Worm (Caenorhabditis elegans) whole organism, L1 larva: ENCODE data around the gene tnt-2.

Experiments used
- efl-1 ChIP-seq, 4 experiments: fragments of 150-350 bp; optimal IDR thresholded peaks in 3 of 4; peaks in 1 of 4; 1 replicate in 1 of 4; 2 replicates in 3 of 4; lab custom pipeline; 2014; ENCODE audit warnings: missing biosample characterization in 2 of 4, missing genetic modification characterization in 2 of 4, missing genetic modification reagents in 2 of 4
- egl-27 ChIP-seq, 2 experiments: fragments of 150-350 bp in 1 of 2; sonication (generic microtip); optimal IDR thresholded peaks; 3 replicates each; lab custom pipeline; 2017 to 2018; ENCODE audit warnings: missing biosample characterization in 2 of 2, missing genetic modification characterization in 2 of 2, missing genetic modification reagents in 2 of 2
- elt-2 ChIP-seq: sonication (generic microtip); optimal IDR thresholded peaks from 2 replicates; lab custom pipeline; 2016; ENCODE audit warnings: missing genetic modification characterization, mild to moderate bottlenecking, inconsistent platforms, missing compliant biosample characterization, missing genetic modification reagents
- fkh-4 ChIP-seq: sonication (generic microtip); optimal IDR thresholded peaks from 2 replicates; lab custom pipeline; 2016; ENCODE audit warnings: missing compliant biosample characterization, missing genetic modification characterization, borderline replicate concordance
- isw-1 ChIP-seq: fragments of 200-800 bp; sonication (Bioruptor generic); IDR thresholded peaks from 2 replicates; pipeline ENCODE4 v1.3.6; 2022; ENCODE audit warnings: missing genetic modification characterization, missing compliant biosample characterization
- lin-35 ChIP-seq, 2 experiments: fragments of 150-350 bp; optimal IDR thresholded peaks; 2 replicates each; lab custom pipeline; 2014; ENCODE audit warnings: missing biosample characterization in 2 of 2, missing genetic modification characterization in 2 of 2, missing genetic modification reagents in 2 of 2
- nhr-11 ChIP-seq: fragments of 150-350 bp; optimal IDR thresholded peaks from 2 replicates; lab custom pipeline; 2014; ENCODE audit warnings: missing biosample characterization, missing genetic modification characterization
- pag-3 ChIP-seq: sonication (generic microtip); optimal IDR thresholded peaks from 2 replicates; lab custom pipeline; 2017; ENCODE audit warnings: missing genetic modification characterization, mild to moderate bottlenecking, missing compliant biosample characterization, antibody characterized with exemption, borderline replicate concordance; ENCODE audit not compliant: insufficient read depth
- snpc-4 ChIP-seq: fragments of 150-350 bp; optimal IDR thresholded peaks from 2 replicates; lab custom pipeline; 2014; ENCODE audit warnings: missing biosample characterization, missing genetic modification characterization
- sox-4 ChIP-seq: sonication (generic microtip); optimal IDR thresholded peaks from 2 replicates; lab custom pipeline; 2016; ENCODE audit warnings: missing genetic modification characterization, missing compliant biosample characterization
- swsn-7 ChIP-seq: sonication (generic microtip); optimal IDR thresholded peaks from 2 replicates; lab custom pipeline; 2016; ENCODE audit warnings: missing genetic modification characterization, missing compliant biosample characterization
- zag-1 ChIP-seq: fragments of 150-350 bp; optimal IDR thresholded peaks from 2 replicates; lab custom pipeline; 2014; ENCODE audit warnings: missing biosample characterization, missing genetic modification characterization

ce11 chrX:8675151-8675550 lies 48.2 kb downstream of the tnt-2 start:
- TF ChIP-seq efl-1 (optimal IDR thresholded peaks at IDR 0.05; lab: Kevin White, UChicago) (no peak), efl-1 (GFP tag; optimal IDR thresholded peaks at IDR 0.05 in 1 of 2; lab: Kevin White, UChicago) (no peak), fkh-4 (tag; lab: Kevin White, UChicago) (no peak), sox-4 (tag; lab: Kevin White, UChicago) (no peak), elt-2 (tag; lab: Kevin White, UChicago) (no peak), nhr-11 (no peak), lin-35 (GFP tag; optimal IDR thresholded peaks at IDR 0.05; lab: Kevin White, UChicago) (no peak), snpc-4 (tag; lab: Kevin White, UChicago) (no peak), egl-27 (tag; optimal IDR thresholded peaks at IDR 0.05; lab: Kevin White, UChicago) (no peak), zag-1 (tag; lab: Kevin White, UChicago) (no peak), pag-3 (no peak), swsn-7 (tag; lab: Kevin White, UChicago) (no peak), isw-1 (GFP tag; lab: Robert Waterston, UW) (no peak)
